Fruit fly (Drosophila melanogaster): ENCODE results near the gene tey.

tey gene

DNA sequence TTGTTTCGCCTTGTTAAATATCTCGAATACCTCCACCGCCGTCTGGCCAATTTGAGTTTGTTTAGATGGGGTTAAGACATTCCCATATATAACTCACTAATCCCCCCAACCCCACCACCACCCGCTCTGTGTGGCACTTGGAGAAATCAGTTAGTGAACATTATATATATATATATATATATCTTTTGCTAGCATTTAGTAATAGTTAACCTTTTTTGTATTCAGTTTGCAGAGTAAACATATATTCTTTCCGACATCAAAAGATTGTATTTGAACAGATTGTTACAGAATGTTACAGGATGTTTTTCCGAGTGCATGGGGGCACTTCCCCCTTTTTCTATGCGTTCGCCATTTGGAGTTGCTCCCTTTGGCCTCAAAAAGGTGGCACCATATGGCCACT is 6.6 kb upstream of the tey start (continued):
- peak; percentile 59 for TF ChIP-seq CG18262 (tag; optimal IDR thresholded peaks at IDR 0.05)
- peak; percentile 18; the same call in 1 of the 2 replicates for TF ChIP-seq crol (GFP tag; IDR thresholded peaks at IDR 0.05)
- TF ChIP-seq CG12236 (GFP tag; optimal IDR thresholded peaks at IDR 0.05) = no peak
- TF ChIP-seq CG17359 (tag; optimal IDR thresholded peaks at IDR 0.05) = peak; percentile 37
- 0 out of 2 replicates have a peak, but pooled peaks have one; percentile 13 for TF ChIP-seq Lim3 (GFP tag; IDR thresholded peaks at IDR 0.05)
- peak; percentile 34 for TF ChIP-seq grau (tag; optimal IDR thresholded peaks at IDR 0.05)
- TF ChIP-seq ATbp (GFP tag; optimal IDR thresholded peaks at IDR 0.05) = peak; percentile 53
- peak; percentile 58 for TF ChIP-seq Ptx1 (GFP tag; IDR thresholded peaks at IDR 0.05)
- peak; percentile 68; the same call in 2 of the 3 replicates for TF ChIP-seq zfh1 (GFP tag; IDR thresholded peaks at IDR 0.05)
- 0 out of 2 replicates have a peak, but pooled peaks have one; percentile 21 for TF ChIP-seq E2f2 (GFP tag; IDR thresholded peaks at IDR 0.05)
- no peak for TF ChIP-seq peb (GFP tag; IDR thresholded peaks at IDR 0.05)
- no peak for TF ChIP-seq CG8944 (GFP tag; optimal IDR thresholded peaks at IDR 0.05)
- peak; percentile 50; the same call in 2 of the 3 replicates for TF ChIP-seq CG17361 (GFP tag; IDR thresholded peaks at IDR 0.05)

dm6 chr3L:19665059-19665626 is 1.2 kb upstream of the tey start:
- TF ChIP-seq CG17802 (tag; optimal IDR thresholded peaks at IDR 0.05) = no peak
- TF ChIP-seq Nf-YC (tag; optimal IDR thresholded peaks at IDR 0.05) = peak; percentile 85
- peak; percentile 29; the same call in 1 of the 2 replicates for TF ChIP-seq Xrp1 (GFP tag; IDR thresholded peaks at IDR 0.05)
- TF ChIP-seq CG1529 (GFP tag; optimal IDR thresholded peaks at IDR 0.05) = no peak
- TF ChIP-seq trh (GFP tag; optimal IDR thresholded peaks at IDR 0.05) = no peak
- no peak for TF ChIP-seq CG32532 (GFP tag; IDR thresholded peaks at IDR 0.05)
- peak; percentile 21; the same call in 1 of the 2 replicates for TF ChIP-seq ssp (GFP tag; IDR thresholded peaks at IDR 0.05)
- TF ChIP-seq Lpt (GFP tag; optimal IDR thresholded peaks at IDR 0.05) = no peak
- TF ChIP-seq zfh2 (GFP tag; optimal IDR thresholded peaks at IDR 0.05) = no peak
- no peak for TF ChIP-seq onecut (GFP tag; IDR thresholded peaks at IDR 0.05)
- no peak for TF ChIP-seq NFAT (GFP tag; IDR thresholded peaks at IDR 0.05)
- no peak for TF ChIP-seq fru (optimal IDR thresholded peaks at IDR 0.05)
- TF ChIP-seq Nf-YB (GFP tag; optimal IDR thresholded peaks at IDR 0.05) = peak; percentile 85
- TF ChIP-seq otp (GFP tag; IDR thresholded peaks at IDR 0.05) = no peak
- no peak for TF ChIP-seq bsh (GFP tag; optimal IDR thresholded peaks at IDR 0.05)
- TF ChIP-seq lbe (GFP tag; optimal IDR thresholded peaks at IDR 0.05) = no peak
- TF ChIP-seq CG6683 (GFP tag; optimal IDR thresholded peaks at IDR 0.05) = no peak
- no peak for TF ChIP-seq Sox102F (GFP tag; optimal IDR thresholded peaks at IDR 0.05)
- TF ChIP-seq CG12104 (GFP tag; optimal IDR thresholded peaks at IDR 0.05) = no peak
- TF ChIP-seq CG18262 (tag; optimal IDR thresholded peaks at IDR 0.05) = no peak
- no peak for TF ChIP-seq CG6272 (GFP tag; IDR thresholded peaks at IDR 0.05)
- no peak for TF ChIP-seq CG10979 (tag; optimal IDR thresholded peaks at IDR 0.05)
- TF ChIP-seq tup (GFP tag; optimal IDR thresholded peaks at IDR 0.05) = no peak
- peak; percentile 67 for TF ChIP-seq sens (GFP tag)
- TF ChIP-seq CG10321 (GFP tag; IDR thresholded peaks at IDR 0.05) = peak; percentile 54; the same call in 1 of the 2 replicates
- TF ChIP-seq Hmr (GFP tag; optimal IDR thresholded peaks at IDR 0.05) = no peak
- TF ChIP-seq CG8944 (GFP tag; optimal IDR thresholded peaks at IDR 0.05) = no peak
- TF ChIP-seq tio (GFP tag; optimal IDR thresholded peaks at IDR 0.05) = no peak
- TF ChIP-seq CG18599 (GFP tag; optimal IDR thresholded peaks at IDR 0.05) = peak; percentile 26
- 0 out of 2 replicates have a peak, but pooled peaks have one; percentile 5 for TF ChIP-seq CG17328 (GFP tag; IDR thresholded peaks at IDR 0.05)
- peak; percentile 20 for TF ChIP-seq zf30C (GFP tag; optimal IDR thresholded peaks at IDR 0.05)
- TF ChIP-seq Aef1 (GFP tag; IDR thresholded peaks at IDR 0.05) = no peak
- TF ChIP-seq Vsx1 (GFP tag; optimal IDR thresholded peaks at IDR 0.05) = no peak
- no peak for TF ChIP-seq lmd (GFP tag; IDR thresholded peaks at IDR 0.05)
- TF ChIP-seq CG30431 (GFP tag; optimal IDR thresholded peaks at IDR 0.05) = no peak
- 0 out of 2 replicates have a peak, but pooled peaks have one; percentile 18 for TF ChIP-seq CG32772 (GFP tag; IDR thresholded peaks at IDR 0.05)
- peak; percentile 6 for TF ChIP-seq Jarid2 (GFP tag; optimal IDR thresholded peaks at IDR 0.05)
- TF ChIP-seq CG11504 (tag; optimal IDR thresholded peaks at IDR 0.05) = no peak
- TF ChIP-seq CG30020 (tag; optimal IDR thresholded peaks at IDR 0.05) = no peak
